Fruit fly (Drosophila melanogaster) whole organism, embryonic: ENCODE results near the gene Lmpt.

Experiments used
- CG14014 ChIP-seq: fragments of 200-800 bp; sonication (Bioruptor generic); IDR thresholded peaks from 2 replicates; pipeline ENCODE4 v1.3.6; 2022; ENCODE audit warnings: missing biosample characterization, missing genetic modification characterization
- CG3065 ChIP-seq: fragments of 200-800 bp; sonication (Bioruptor generic); optimal IDR thresholded peaks from 2 replicates; lab custom pipeline; 2016; ENCODE audit warnings: missing biosample characterization, missing genetic modification characterization
- cato ChIP-seq: fragments of 200-800 bp; sonication (Bioruptor generic); optimal IDR thresholded peaks from 2 replicates; lab custom pipeline; 2016; ENCODE audit warnings: missing biosample characterization, missing genetic modification characterization, borderline replicate concordance
- fd102C ChIP-seq: fragments of 200-800 bp; sonication (Bioruptor generic); optimal IDR thresholded peaks from 2 replicates; lab custom pipeline; 2018; ENCODE audit warnings: missing biosample characterization, mild to moderate bottlenecking, missing genetic modification characterization, moderate library complexity

DNA sequence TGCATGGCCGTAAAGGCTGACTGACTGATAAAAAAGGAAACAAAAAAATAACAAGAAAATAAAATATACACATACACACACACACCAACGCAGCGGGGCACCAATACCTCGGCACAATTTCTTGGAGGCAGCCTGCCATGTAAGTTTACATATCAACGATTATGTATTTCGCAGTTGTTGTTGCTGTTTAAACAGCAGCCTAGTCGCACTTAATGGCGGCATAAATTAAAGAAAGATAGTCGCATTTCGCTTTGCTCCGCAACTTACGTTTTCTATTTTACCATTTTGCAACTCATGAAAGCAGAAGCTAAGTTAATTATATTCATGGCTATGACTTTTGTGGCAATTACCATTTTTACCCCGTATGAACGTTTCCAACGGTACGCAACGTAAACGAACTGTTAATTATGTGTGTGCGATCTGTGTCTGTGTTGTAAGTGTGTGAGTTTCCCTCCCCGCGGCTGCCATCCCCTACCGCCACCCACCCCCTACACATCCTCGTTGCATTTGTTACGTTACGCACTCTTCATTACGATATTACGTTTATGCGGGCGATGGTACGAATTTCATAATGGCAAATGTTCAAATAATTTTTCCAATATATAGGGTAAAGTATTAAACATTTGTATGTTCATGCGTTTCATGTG lies 10.6 kb upstream of the Lmpt start:
- TF ChIP-seq cato (GFP tag; lab: Kevin White, UChicago) (no peak), fd102C (GFP tag; lab: Kevin White, UChicago) (no peak), CG3065 (GFP tag; lab: Kevin White, UChicago) (no peak), CG14014 (0 out of 2 replicates have a peak, but pooled peaks have one; percentile 20)
